Worm (Caenorhabditis elegans) whole organism, L4 larva: ENCODE results near the gene coq-3.

ENCODE experiments used
- D1046.2 ChIP-seq: fragments of 200-800 bp; sonication (Bioruptor generic); IDR thresholded peaks from 2 replicates; pipeline ENCODE4 v1.3.6; 2022; ENCODE audit warnings: missing genetic modification characterization, missing compliant biosample characterization
- F10B5.3 ChIP-seq: sonication (generic microtip); optimal IDR thresholded peaks from 2 replicates; lab custom pipeline; 2016; ENCODE audit warnings: mild to moderate bottlenecking, missing genetic modification characterization, missing compliant biosample characterization
- F26F4.8 ChIP-seq: fragments of 200-800 bp; sonication (Bioruptor generic); conservative IDR thresholded peaks from 2 replicates; pipeline ENCODE4 v1.3.6; 2022; ENCODE audit warnings: missing genetic modification characterization, missing compliant biosample characterization
- F49E8.2 ChIP-seq: sonication (generic microtip); optimal IDR thresholded peaks from 2 replicates; lab custom pipeline; 2016; ENCODE audit warnings: missing compliant biosample characterization, mild to moderate bottlenecking, missing genetic modification characterization, borderline replicate concordance
- Y48G9A.11 ChIP-seq: fragments of 200-800 bp; sonication (Bioruptor generic); IDR thresholded peaks from 2 replicates; pipeline ENCODE4 v1.3.6; 2022; ENCODE audit warnings: missing genetic modification reagents, missing genetic modification characterization, missing compliant biosample characterization
- aha-1 ChIP-seq: fragments of 150-350 bp; peaks from one replicate; lab custom pipeline; 2014; ENCODE audit warnings: missing biosample characterization, missing genetic modification characterization
- ceh-32 ChIP-seq: sonication (generic microtip); optimal IDR thresholded peaks from 2 replicates; lab custom pipeline; 2016; ENCODE audit warnings: mild to moderate bottlenecking, missing genetic modification characterization, missing compliant biosample characterization; ENCODE audit not compliant: poor library complexity
- ceh-82 ChIP-seq: sonication (generic microtip); optimal IDR thresholded peaks from 2 replicates; lab custom pipeline; 2017; ENCODE audit warnings: missing biosample characterization, missing genetic modification characterization
- cey-2 ChIP-seq: sonication (generic microtip); optimal IDR thresholded peaks from 3 replicates; lab custom pipeline; 2017; ENCODE audit warnings: missing genetic modification characterization, mild to moderate bottlenecking, missing compliant biosample characterization, antibody characterized with exemption, borderline replicate concordance; ENCODE audit not compliant: insufficient read depth
- ctbp-1 ChIP-seq: fragments of 200-800 bp; sonication (Bioruptor generic); IDR thresholded peaks from 2 replicates; pipeline ENCODE4 v1.3.6; 2022; ENCODE audit warnings: missing genetic modification reagents, missing genetic modification characterization, missing compliant biosample characterization
- daf-16 ChIP-seq, 3 experiments: sonication (generic microtip); optimal IDR thresholded peaks; 2 replicates each; lab custom pipeline; 2016 to 2017; ENCODE audit warnings: missing genetic modification characterization in 3 of 3, missing genetic modification reagents in 3 of 3, mild to moderate bottlenecking in 2 of 3, missing compliant biosample characterization in 2 of 3, missing biosample characterization in 1 of 3, moderate library complexity in 1 of 3
- daf-8 ChIP-seq: fragments of 200-800 bp; sonication (Bioruptor generic); IDR thresholded peaks from 2 replicates; pipeline ENCODE4 v1.3.6; 2022; ENCODE audit warnings: missing genetic modification characterization, missing compliant biosample characterization
- dmd-8 ChIP-seq: fragments of 200-800 bp; sonication (Bioruptor generic); IDR thresholded peaks from 2 replicates; pipeline ENCODE4 v1.3.6; 2022; ENCODE audit warnings: missing genetic modification characterization, missing compliant biosample characterization
- duxl-1 ChIP-seq: sonication (generic microtip); optimal IDR thresholded peaks from 2 replicates; lab custom pipeline; 2016; ENCODE audit warnings: mild to moderate bottlenecking, missing genetic modification characterization, moderate library complexity, missing compliant biosample characterization; ENCODE audit not compliant: poor library complexity
- fos-1 ChIP-seq: fragments of 150-350 bp; optimal IDR thresholded peaks from 2 replicates; lab custom pipeline; 2014; ENCODE audit warnings: missing biosample characterization, missing genetic modification characterization
- gei-8 ChIP-seq: fragments of 200-800 bp; sonication (Bioruptor generic); optimal IDR thresholded peaks from 2 replicates; lab custom pipeline; 2018; ENCODE audit warnings: mild to moderate bottlenecking, missing genetic modification characterization, missing compliant biosample characterization
- hif-1 ChIP-seq, 2 experiments: sonication (generic microtip); optimal IDR thresholded peaks; 2 replicates each; lab custom pipeline; 2016 to 2017; ENCODE audit warnings: missing compliant biosample characterization in 2 of 2, missing genetic modification characterization in 2 of 2, missing genetic modification reagents in 2 of 2, missing genotype in 2 of 2, mild to moderate bottlenecking in 1 of 2
- hlh-30 ChIP-seq: sonication (generic microtip); optimal IDR thresholded peaks from 2 replicates; lab custom pipeline; 2017; ENCODE audit warnings: antibody characterized with exemption, mild to moderate bottlenecking, missing genetic modification characterization, missing compliant biosample characterization; ENCODE audit not compliant: insufficient read depth
- lin-13 ChIP-seq: fragments of 150-350 bp; optimal IDR thresholded peaks from 2 replicates; lab custom pipeline; 2014; ENCODE audit warnings: missing biosample characterization, missing genetic modification reagents, missing genetic modification characterization
- lin-29 ChIP-seq: fragments of 200-800 bp; sonication (Bioruptor generic); IDR thresholded peaks from 2 replicates; pipeline ENCODE4 v1.3.6; 2022; ENCODE audit warnings: missing genetic modification reagents, missing genetic modification characterization, missing compliant biosample characterization
- lin-38 ChIP-seq: fragments of 200-800 bp; sonication (Bioruptor generic); IDR thresholded peaks from 2 replicates; pipeline ENCODE4 v1.3.6; 2022; ENCODE audit warnings: missing genetic modification reagents, missing genetic modification characterization, missing compliant biosample characterization
- madf-9 ChIP-seq: fragments of 200-800 bp; sonication (Bioruptor generic); conservative IDR thresholded peaks from 2 replicates; pipeline ENCODE4 v1.3.6; 2022; ENCODE audit warnings: missing genetic modification reagents, missing genetic modification characterization, missing compliant biosample characterization
- mdl-1 ChIP-seq, 2 experiments: fragments of 150-350 bp in 1 of 2; sonication (generic microtip) in 1 of 2; optimal IDR thresholded peaks; 2 replicates each; lab custom pipeline; 2014 to 2017; ENCODE audit warnings: missing biosample characterization in 2 of 2, missing genetic modification characterization in 2 of 2
- mep-1 ChIP-seq: fragments of 150-350 bp; sonication (generic microtip); optimal IDR thresholded peaks from 3 replicates; lab custom pipeline; 2014; ENCODE audit warnings: missing biosample characterization, missing genetic modification characterization
- nhr-10 ChIP-seq: fragments of 150-350 bp; optimal IDR thresholded peaks from 2 replicates; lab custom pipeline; 2014; ENCODE audit warnings: missing biosample characterization, missing genetic modification characterization
- nhr-102 ChIP-seq: sonication (generic microtip); optimal IDR thresholded peaks from 2 replicates; lab custom pipeline; 2016; ENCODE audit warnings: mild to moderate bottlenecking, missing genetic modification characterization, moderate library complexity, missing compliant biosample characterization
- nhr-25 ChIP-seq: sonication (generic microtip); optimal IDR thresholded peaks from 2 replicates; lab custom pipeline; 2017; ENCODE audit warnings: missing genetic modification characterization, mild to moderate bottlenecking, missing compliant biosample characterization, antibody characterized with exemption, moderate library complexity, borderline replicate concordance; ENCODE audit not compliant: insufficient read depth
- nhr-6 ChIP-seq: fragments of 150-350 bp; optimal IDR thresholded peaks from 2 replicates; lab custom pipeline; 2014; ENCODE audit warnings: missing biosample characterization, missing genetic modification characterization
- nhr-76 ChIP-seq: fragments of 150-350 bp; optimal IDR thresholded peaks from 2 replicates; lab custom pipeline; 2014; ENCODE audit warnings: missing biosample characterization, missing genetic modification characterization
- nhr-77 ChIP-seq: fragments of 150-350 bp; optimal IDR thresholded peaks from 2 replicates; lab custom pipeline; 2014; ENCODE audit warnings: missing biosample characterization, missing genetic modification characterization
- php-3 ChIP-seq: fragments of 200-800 bp; sonication (Bioruptor generic); IDR thresholded peaks from 2 replicates; pipeline ENCODE4 v1.3.6; 2022; ENCODE audit warnings: missing genetic modification reagents, missing genetic modification characterization, missing compliant biosample characterization
- pqm-1 ChIP-seq: sonication (generic microtip); optimal IDR thresholded peaks from 2 replicates; lab custom pipeline; 2017; ENCODE audit warnings: missing biosample characterization, missing genetic modification characterization
- sdz-12 ChIP-seq: fragments of 200-800 bp; sonication (Bioruptor generic); optimal IDR thresholded peaks from 2 replicates; lab custom pipeline; 2018; ENCODE audit warnings: mild to moderate bottlenecking, missing genetic modification characterization, missing compliant biosample characterization
- snpc-1.2 ChIP-seq: fragments of 200-800 bp; sonication (Bioruptor generic); IDR thresholded peaks from 2 replicates; pipeline ENCODE4 v1.3.6; 2022; ENCODE audit warnings: missing genetic modification reagents, missing genetic modification characterization, missing compliant biosample characterization
- snpc-4 ChIP-seq: fragments of 150-350 bp; optimal IDR thresholded peaks from 2 replicates; lab custom pipeline; 2014; ENCODE audit warnings: missing biosample characterization, missing genetic modification characterization
- spr-1 ChIP-seq: sonication (generic microtip); optimal IDR thresholded peaks from 2 replicates; lab custom pipeline; 2016; ENCODE audit warnings: mild to moderate bottlenecking, missing genetic modification characterization, missing compliant biosample characterization
- spr-3 ChIP-seq: fragments of 200-800 bp; sonication (Bioruptor generic); optimal IDR thresholded peaks from 2 replicates; lab custom pipeline; 2018; ENCODE audit warnings: mild to moderate bottlenecking, missing genetic modification characterization, missing compliant biosample characterization
- tra-1 ChIP-seq: fragments of 200-800 bp; sonication (Bioruptor generic); IDR thresholded peaks from 2 replicates; pipeline ENCODE4 v1.3.6; 2022; ENCODE audit warnings: missing genetic modification reagents, missing genetic modification characterization, missing compliant biosample characterization
- unc-62 ChIP-seq, 3 experiments: fragments of 150-350 bp in 1 of 3; sonication (generic microtip); optimal IDR thresholded peaks in 2 of 3; peaks in 1 of 3; 1 replicate in 1 of 3; 2 replicates in 2 of 3; lab custom pipeline; 2014 to 2017; ENCODE audit warnings: missing biosample characterization in 3 of 3, missing genetic modification characterization in 3 of 3, missing genetic modification reagents in 3 of 3, missing genotype in 1 of 3
- zip-2 ChIP-seq: fragments of 150-350 bp; optimal IDR thresholded peaks from 2 replicates; lab custom pipeline; 2014; ENCODE audit warnings: missing biosample characterization, missing genetic modification characterization

Gene coq-3

DNA sequence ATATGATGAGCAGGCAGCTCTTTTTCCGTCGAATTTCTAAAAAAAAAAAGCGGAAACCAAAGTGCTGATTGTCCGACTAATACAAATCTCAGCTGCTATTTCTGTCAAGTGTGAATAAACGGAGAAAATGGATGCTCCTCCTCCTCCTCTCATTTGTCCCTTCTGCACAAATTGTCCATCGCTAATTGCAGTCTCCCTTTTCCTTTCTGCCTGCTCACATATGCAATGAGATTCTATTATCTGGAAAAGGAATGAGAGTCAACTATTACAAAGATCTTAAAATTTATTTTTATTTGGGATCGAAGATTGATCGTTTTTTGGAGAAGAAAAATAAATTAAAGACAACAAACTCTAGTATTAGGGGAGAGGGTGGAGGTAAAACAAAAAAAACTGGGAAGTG lies 26.1 kb upstream of the coq-3 start (continued):
- TF ChIP-seq cey-2 (tag; lab: Kevin White, UChicago) (no peak), ceh-82 (tag; lab: Kevin White, UChicago) (no peak), php-3 (GFP tag; lab: Robert Waterston, UW) (no peak; the same call in 1 of the 2 replicates), daf-8 (GFP tag; lab: Robert Waterston, UW) (no peak), nhr-6 (tag; lab: Kevin White, UChicago) (no peak), mep-1 (tag; lab: Kevin White, UChicago) (peak; percentile 11), lin-38 (GFP tag; lab: Robert Waterston, UW) (peak; percentile 64), madf-9 (GFP tag; lab: Robert Waterston, UW) (no peak), snpc-1.2 (GFP tag; lab: Robert Waterston, UW) (peak; percentile 85), D1046.2 (GFP tag; lab: Robert Waterston, UW) (no peak), spr-3 (GFP tag; lab: Kevin White, UChicago) (no peak), spr-1 (peak; percentile 66), duxl-1 (no peak), nhr-76 (tag; lab: Kevin White, UChicago) (no peak), F10B5.3 (peak; percentile 31), aha-1 (tag; lab: Kevin White, UChicago) (peak; percentile 46), F49E8.2 (no peak), unc-62 (GFP tag; optimal IDR thresholded peaks at IDR 0.05 in 1 of 2; lab: Kevin White, UChicago) (peak in 1 of 2 experiments; percentile 47), unc-62 (tag; optimal IDR thresholded peaks at IDR 0.05; lab: Kevin White, UChicago) (no peak), nhr-77 (tag; lab: Kevin White, UChicago) (no peak)

- TF ChIP-seq zip-2 (tag; lab: Kevin White, UChicago) (no peak), gei-8 (GFP tag; lab: Kevin White, UChicago) (no peak), nhr-102 (tag; lab: Kevin White, UChicago) (no peak), tra-1 (GFP tag; lab: Robert Waterston, UW) (no peak), ceh-32 (no peak), lin-13 (no peak), hif-1 (tag; optimal IDR thresholded peaks at IDR 0.05; lab: Kevin White, UChicago) (no peak), nhr-25 (tag; lab: Kevin White, UChicago) (no peak), fos-1 (no peak), Y48G9A.11 (GFP tag; lab: Robert Waterston, UW) (no peak), lin-38 (GFP tag; lab: Robert Waterston, UW) (no peak), nhr-10 (tag; lab: Kevin White, UChicago) (no peak), F49E8.2 (no peak), snpc-4 (tag; lab: Kevin White, UChicago) (no peak), ctbp-1 (no peak), dmd-8 (no peak), nhr-76 (tag; lab: Kevin White, UChicago) (no peak)
Observed at ce11 chrIV:14816288-14816687, 20.2 kb upstream of the coq-3 start, which contains the start of gene Y57G11C.46. Y57G11C.46 (minus strand) TSS chrIV:14816388.

ce11 chrIV:14806903-14807302 lies 10.8 kb upstream of the coq-3 start, which contains the start of gene oig-5:
oig-5 (plus strand) TSS chrIV:14807203.
- no peak for TF ChIP-seq hlh-30 (tag; lab: Kevin White, UChicago)
- TF ChIP-seq sdz-12 (GFP tag; lab: Kevin White, UChicago), result no peak
- TF ChIP-seq lin-38 (GFP tag; lab: Robert Waterston, UW), result no peak
- TF ChIP-seq mdl-1 (tag; optimal IDR thresholded peaks at IDR 0.05; lab: Kevin White, UChicago), result no peak
- TF ChIP-seq pqm-1, result no peak
- TF ChIP-seq daf-8 (GFP tag; lab: Robert Waterston, UW), result no peak
- TF ChIP-seq F26F4.8 (GFP tag; lab: Robert Waterston, UW), result no peak
- no peak for TF ChIP-seq cey-2 (tag; lab: Kevin White, UChicago)
- TF ChIP-seq daf-16 (GFP tag; optimal IDR thresholded peaks at IDR 0.05; lab: Kevin White, UChicago), result no peak
- TF ChIP-seq daf-16 (tag; optimal IDR thresholded peaks at IDR 0.05; lab: Kevin White, UChicago), result no peak
- TF ChIP-seq F49E8.2, result no peak
- no peak for TF ChIP-seq nhr-6 (tag; lab: Kevin White, UChicago)
- no peak for TF ChIP-seq lin-29 (GFP tag; lab: Robert Waterston, UW)
- TF ChIP-seq nhr-10 (tag; lab: Kevin White, UChicago), result no peak
- TF ChIP-seq, all 104 proteins: peak for 0
